Worm (Caenorhabditis elegans): Measurements from ENCODE around the gene bre-3.

The bre-3 gene

ce11 chrIII:9489798-9490197 lies 4.5 kb upstream of the bre-3 start:
- TF ChIP-seq nhr-129 (tag; optimal IDR thresholded peaks at IDR 0.05) (no peak), lin-11 (tag; optimal IDR thresholded peaks at IDR 0.05) (no peak), R02D3.7 (tag; optimal IDR thresholded peaks at IDR 0.05) (no peak), fos-1 (tag; optimal IDR thresholded peaks at IDR 0.05) (no peak), snpc-4 (tag; optimal IDR thresholded peaks at IDR 0.05) (no peak), elt-3 (tag; optimal IDR thresholded peaks at IDR 0.05) (no peak), F13H6.1 (tag; optimal IDR thresholded peaks at IDR 0.05) (no peak), mdl-1 (tag; optimal IDR thresholded peaks at IDR 0.05) (no peak), blmp-1 (tag; optimal IDR thresholded peaks at IDR 0.05; ENCODE audit: insufficient read depth) (no peak), unc-39 (tag; optimal IDR thresholded peaks at IDR 0.05) (no peak), egl-27 (tag; optimal IDR thresholded peaks at IDR 0.05) (no peak), nhr-11 (tag; optimal IDR thresholded peaks at IDR 0.05) (no peak), ztf-11 (tag; optimal IDR thresholded peaks at IDR 0.05) (no peak), elt-1 (tag; optimal IDR thresholded peaks at IDR 0.05) (no peak), gmeb-1 (tag; optimal IDR thresholded peaks at IDR 0.05) (no peak), ZK546.5 (tag; optimal IDR thresholded peaks at IDR 0.05) (no peak), zag-1 (tag; optimal IDR thresholded peaks at IDR 0.05) (no peak)

ce11 chrIII:9488431-9488830 lies 3.2 kb upstream of the bre-3 start, which contains the start of gene nlp-36:
TSS of gene nlp-36 (plus strand) at chrIII:9488731.
- TF ChIP-seq nhr-10 (tag; optimal IDR thresholded peaks at IDR 0.05), result no peak
- no peak for TF ChIP-seq alr-1 (tag; optimal IDR thresholded peaks at IDR 0.05)
- no peak for TF ChIP-seq snpc-4 (tag; optimal IDR thresholded peaks at IDR 0.05)
- no peak for TF ChIP-seq gmeb-1 (tag; optimal IDR thresholded peaks at IDR 0.05)
- TF ChIP-seq blmp-1 (tag; optimal IDR thresholded peaks at IDR 0.05; ENCODE audit: insufficient read depth), result no peak
- peak in 1 of 2 experiments; percentile 2 for TF ChIP-seq lsy-2 (tag; optimal IDR thresholded peaks at IDR 0.05)

ce11 chrIII:9488027-9488426 lies 2.8 kb upstream of the bre-3 start:
- TF ChIP-seq ztf-11 (tag; optimal IDR thresholded peaks at IDR 0.05) (no peak), mab-5 (tag; optimal IDR thresholded peaks at IDR 0.05) (no peak), unc-62 (GFP tag; optimal IDR thresholded peaks at IDR 0.05) (no peak), nhr-10 (tag; optimal IDR thresholded peaks at IDR 0.05) (no peak), elt-1 (tag; optimal IDR thresholded peaks at IDR 0.05) (no peak), nhr-21 (tag; optimal IDR thresholded peaks at IDR 0.05) (no peak), F13H6.1 (tag; optimal IDR thresholded peaks at IDR 0.05) (no peak), aly-2 (tag; optimal IDR thresholded peaks at IDR 0.05) (no peak), gmeb-1 (tag; optimal IDR thresholded peaks at IDR 0.05) (no peak)

- TF ChIP-seq fos-1 (tag; optimal IDR thresholded peaks at IDR 0.05), result peak; percentile 78
- TF ChIP-seq dmd-4 (tag; optimal IDR thresholded peaks at IDR 0.05), result no peak
- peak; percentile 2 for TF ChIP-seq gmeb-1 (tag; optimal IDR thresholded peaks at IDR 0.05)
- peak; percentile 12 for TF ChIP-seq crh-2 (tag; optimal IDR thresholded peaks at IDR 0.05)
These were observed 2.2 kb upstream of the bre-3 start for ce11 chrIII:9487454-9487853.

- no peak for TF ChIP-seq ztf-4 (tag; optimal IDR thresholded peaks at IDR 0.05)
- TF ChIP-seq ceh-82 (tag; optimal IDR thresholded peaks at IDR 0.05), result no peak
- peak; percentile 7 for TF ChIP-seq F13H6.1 (tag; optimal IDR thresholded peaks at IDR 0.05)
- no peak for TF ChIP-seq alr-1 (tag; optimal IDR thresholded peaks at IDR 0.05)
- TF ChIP-seq crh-2 (tag; optimal IDR thresholded peaks at IDR 0.05), result no peak
- no peak for TF ChIP-seq egl-27 (tag; optimal IDR thresholded peaks at IDR 0.05)
- no peak for TF ChIP-seq fos-1 (tag; optimal IDR thresholded peaks at IDR 0.05)
- TF ChIP-seq peb-1 (tag; optimal IDR thresholded peaks at IDR 0.05), result no peak
- TF ChIP-seq nhr-21 (tag; optimal IDR thresholded peaks at IDR 0.05), result no peak
- TF ChIP-seq lin-13 (GFP tag; optimal IDR thresholded peaks at IDR 0.05), result no peak
- TF ChIP-seq nhr-23 (tag; optimal IDR thresholded peaks at IDR 0.05), result no peak
- TF ChIP-seq ama-1 (optimal IDR thresholded peaks at IDR 0.05), result no peak
- no peak for TF ChIP-seq elt-3 (tag; optimal IDR thresholded peaks at IDR 0.05)
- TF ChIP-seq skn-1 (tag; optimal IDR thresholded peaks at IDR 0.05), result no peak
- TF ChIP-seq gmeb-1 (tag; optimal IDR thresholded peaks at IDR 0.05), result no peak
- peak; percentile 27 for TF ChIP-seq lin-11 (tag; optimal IDR thresholded peaks at IDR 0.05)
- TF ChIP-seq mdl-1 (tag; optimal IDR thresholded peaks at IDR 0.05), result no peak
- no peak for TF ChIP-seq mbf-1 (tag; optimal IDR thresholded peaks at IDR 0.05)
- TF ChIP-seq nhr-77 (tag; optimal IDR thresholded peaks at IDR 0.05), result no peak
- no peak for TF ChIP-seq ZK546.5 (tag; optimal IDR thresholded peaks at IDR 0.05)
- TF ChIP-seq sem-4 (tag; optimal IDR thresholded peaks at IDR 0.05), result no peak
- no peak for TF ChIP-seq nhr-25 (tag; optimal IDR thresholded peaks at IDR 0.05)
- no peak for TF ChIP-seq blmp-1 (tag; optimal IDR thresholded peaks at IDR 0.05; ENCODE audit: insufficient read depth)
- TF ChIP-seq zag-1 (tag; optimal IDR thresholded peaks at IDR 0.05), result peak; percentile 16
- TF ChIP-seq nhr-10 (tag; optimal IDR thresholded peaks at IDR 0.05), result no peak
- peak; percentile 3 for TF ChIP-seq sma-9 (GFP tag; optimal IDR thresholded peaks at IDR 0.05)
- no peak for TF ChIP-seq sma-9 (tag; optimal IDR thresholded peaks at IDR 0.05)
- TF ChIP-seq ztf-11 (tag; optimal IDR thresholded peaks at IDR 0.05), result no peak
- no peak for TF ChIP-seq snpc-4 (tag; optimal IDR thresholded peaks at IDR 0.05)
- no peak for TF ChIP-seq nhr-6 (tag; optimal IDR thresholded peaks at IDR 0.05)
- TF ChIP-seq R02D3.7 (tag; optimal IDR thresholded peaks at IDR 0.05), result no peak
- TF ChIP-seq C34F6.9 (tag; optimal IDR thresholded peaks at IDR 0.05), result peak; percentile 46
- TF ChIP-seq nhr-11 (tag; optimal IDR thresholded peaks at IDR 0.05), result no peak
- TF ChIP-seq ztf-1 (GFP tag; conservative IDR thresholded peaks at IDR 0.05), result no peak
- TF ChIP-seq unc-55 (GFP tag; optimal IDR thresholded peaks at IDR 0.05), result peak; percentile 61
- TF ChIP-seq sma-3 (GFP tag; optimal IDR thresholded peaks at IDR 0.05), result no peak
- no peak for TF ChIP-seq mab-5 (tag; optimal IDR thresholded peaks at IDR 0.05)
These were observed 1.6 kb downstream of the bre-3 start for ce11 chrIII:9483716-9484115.
